Worm (Caenorhabditis elegans): ENCODE data around the gene C06A1.6.

Gene C06A1.6

ce11 chrII:10543457-10544137 is 20.9 kb downstream of the C06A1.6 start (continued):
- no peak for TF ChIP-seq Y75B8A.6 (GFP tag; IDR thresholded peaks at IDR 0.05)
- no peak for TF ChIP-seq dmd-9 (GFP tag; IDR thresholded peaks at IDR 0.05)
- peak; percentile 80 for TF ChIP-seq F44E2.7 (GFP tag; IDR thresholded peaks at IDR 0.05)
- peak; percentile 31; the same call in 1 of the 2 replicates for TF ChIP-seq vab-7 (GFP tag; IDR thresholded peaks at IDR 0.05)
- no peak for TF ChIP-seq ceh-44 (GFP tag; IDR thresholded peaks at IDR 0.05)
- TF ChIP-seq F37D6.2 (tag; optimal IDR thresholded peaks at IDR 0.05): no peak
- TF ChIP-seq dve-1 (tag; optimal IDR thresholded peaks at IDR 0.05; ENCODE audit: insufficient read depth): no peak
- peak; percentile 8 for TF ChIP-seq Y5F2A.4 (GFP tag; optimal IDR thresholded peaks at IDR 0.05)
- TF ChIP-seq T20F7.1 (GFP tag; optimal IDR thresholded peaks at IDR 0.05): peak; percentile 35
- peak; percentile 49 for TF ChIP-seq nhr-42 (GFP tag; IDR thresholded peaks at IDR 0.05)
- TF ChIP-seq ctbp-1 (GFP tag; IDR thresholded peaks at IDR 0.05): peak; percentile 45; the same call in 1 of the 2 replicates
- no peak for TF ChIP-seq ztf-7 (tag; optimal IDR thresholded peaks at IDR 0.05)
- no peak for TF ChIP-seq mxl-2 (GFP tag; conservative IDR thresholded peaks at IDR 0.05)
- TF ChIP-seq D1046.2 (GFP tag; IDR thresholded peaks at IDR 0.05): no peak
- no peak for TF ChIP-seq mdl-1 (tag; optimal IDR thresholded peaks at IDR 0.05)
- no peak for TF ChIP-seq Y105C5A.15 (GFP tag; IDR thresholded peaks at IDR 0.05)
- TF ChIP-seq F49E8.2 (tag; optimal IDR thresholded peaks at IDR 0.05; ENCODE audit: borderline replicate concordance): peak; percentile 5
- TF ChIP-seq lin-13 (GFP tag; optimal IDR thresholded peaks at IDR 0.05): peak; percentile 40
- TF ChIP-seq zfp-2 (tag; optimal IDR thresholded peaks at IDR 0.05): no peak
- TF ChIP-seq madf-9 (GFP tag; conservative IDR thresholded peaks at IDR 0.05): 0 out of 2 replicates have a peak, but pooled peaks have one; percentile 3
- TF ChIP-seq pha-4 (GFP tag; IDR thresholded peaks at IDR 0.05): peak; percentile 25; the same call in 1 of the 2 replicates
- TF ChIP-seq pha-4 (tag; optimal IDR thresholded peaks at IDR 0.05): no peak
- TF ChIP-seq ama-1 (optimal IDR thresholded peaks at IDR 0.05): peak; percentile 16
- TF ChIP-seq lin-1 (GFP tag; IDR thresholded peaks at IDR 0.05): no peak
- TF ChIP-seq dpl-1 (GFP tag; optimal IDR thresholded peaks at IDR 0.05): no peak
- no peak for TF ChIP-seq snpc-4 (tag; optimal IDR thresholded peaks at IDR 0.05)
- TF ChIP-seq mxl-3 (GFP tag; optimal IDR thresholded peaks at IDR 0.05): peak; percentile 53
- no peak for TF ChIP-seq php-3 (GFP tag; IDR thresholded peaks at IDR 0.05)
- TF ChIP-seq nhr-237 (tag; optimal IDR thresholded peaks at IDR 0.05): no peak
- TF ChIP-seq dmd-8 (GFP tag; IDR thresholded peaks at IDR 0.05): no peak
- TF ChIP-seq spr-3 (GFP tag; optimal IDR thresholded peaks at IDR 0.05): no peak
- peak; percentile 18; the same call in 1 of the 2 replicates for TF ChIP-seq saeg-2 (GFP tag; IDR thresholded peaks at IDR 0.05)
- no peak for TF ChIP-seq ces-1 (GFP tag; optimal IDR thresholded peaks at IDR 0.05)
- no peak for TF ChIP-seq daf-19 (GFP tag; conservative IDR thresholded peaks at IDR 0.05)
- no peak; the same call in 1 of the 2 replicates for TF ChIP-seq hmg-1.1 (GFP tag; IDR thresholded peaks at IDR 0.05)
- no peak for TF ChIP-seq R02D3.7 (tag; optimal IDR thresholded peaks at IDR 0.05)
- no peak for TF ChIP-seq ceh-32 (tag; optimal IDR thresholded peaks at IDR 0.05; ENCODE audit: poor library complexity)
- no peak for TF ChIP-seq skn-1 (tag; optimal IDR thresholded peaks at IDR 0.05)
- no peak for TF ChIP-seq ceh-28 (tag; optimal IDR thresholded peaks at IDR 0.05)
- peak; percentile 42 for TF ChIP-seq duxl-1 (tag; optimal IDR thresholded peaks at IDR 0.05; ENCODE audit: poor library complexity)
- peak; percentile 57 for TF ChIP-seq nhr-77 (tag; optimal IDR thresholded peaks at IDR 0.05)
- peak in 1 of 2 experiments; percentile 2 for TF ChIP-seq lsy-2 (tag; optimal IDR thresholded peaks at IDR 0.05)
- TF ChIP-seq lin-15B (tag; optimal IDR thresholded peaks at IDR 0.05): peak; percentile 2
- no peak for TF ChIP-seq mes-2 (tag; optimal IDR thresholded peaks at IDR 0.05; ENCODE audit: poor library complexity, severe bottlenecking)
- TF ChIP-seq mdt-29 (GFP tag; IDR thresholded peaks at IDR 0.05): no peak; the same call in 1 of the 2 replicates
- TF ChIP-seq F26F4.8 (GFP tag; conservative IDR thresholded peaks at IDR 0.05): no peak
- no peak for TF ChIP-seq daf-8 (GFP tag; IDR thresholded peaks at IDR 0.05)
- TF ChIP-seq ztf-11 (tag; optimal IDR thresholded peaks at IDR 0.05): no peak
- peak; percentile 61; the same call in 1 of the 2 replicates for TF ChIP-seq zfp-3 (GFP tag; conservative IDR thresholded peaks at IDR 0.05)
- peak; percentile 12; the same call in 1 of the 2 replicates for TF ChIP-seq arid-1 (GFP tag; conservative IDR thresholded peaks at IDR 0.05)
